Fruit fly (Drosophila melanogaster): ENCODE measurements around the gene Tsp66E.
A peak's percentile ranks its signal among the peaks of the same experiment; 100 is the strongest.

Tsp66E gene

dm6 chr3L:8865185-8865584 lies 47.1 kb upstream of the Tsp66E start (continued):
- TF ChIP-seq CG6654 (GFP tag; optimal IDR thresholded peaks at IDR 0.05) (no peak), CG3065 (GFP tag; optimal IDR thresholded peaks at IDR 0.05) (no peak), CG6765 (GFP tag; optimal IDR thresholded peaks at IDR 0.05) (no peak), CG5180 (GFP tag; optimal IDR thresholded peaks at IDR 0.05) (no peak), Dref (GFP tag; IDR thresholded peaks at IDR 0.05) (no peak), CG3407 (GFP tag; optimal IDR thresholded peaks at IDR 0.05) (no peak), chif (GFP tag; optimal IDR thresholded peaks at IDR 0.05) (no peak), tna (GFP tag; IDR thresholded peaks at IDR 0.05; ENCODE audit: partially characterized antibody) (no peak), CG8290 (GFP tag; optimal IDR thresholded peaks at IDR 0.05) (no peak), CG8290 (tag; optimal IDR thresholded peaks at IDR 0.05) (peak in 1 of 2 experiments; percentile 51), crc (GFP tag; optimal IDR thresholded peaks at IDR 0.05) (no peak), CG17361 (GFP tag; IDR thresholded peaks at IDR 0.05) (no peak), Hr78 (GFP tag; optimal IDR thresholded peaks at IDR 0.05) (peak in 1 of 2 experiments; percentile 19), CG17328 (GFP tag; IDR thresholded peaks at IDR 0.05) (no peak), Hand (GFP tag; optimal IDR thresholded peaks at IDR 0.05) (no peak), Nf-YB (GFP tag; optimal IDR thresholded peaks at IDR 0.05) (no peak), tap (tag; optimal IDR thresholded peaks at IDR 0.05) (no peak), HLH4C (GFP tag; IDR thresholded peaks at IDR 0.05; ENCODE audit: partially characterized antibody) (no peak), lmd (GFP tag; IDR thresholded peaks at IDR 0.05) (peak; percentile 41), bsh (GFP tag; optimal IDR thresholded peaks at IDR 0.05) (peak in 1 of 2 experiments; percentile 26), C15 (GFP tag; IDR thresholded peaks at IDR 0.05) (no peak), CG16863 (GFP tag; optimal IDR thresholded peaks at IDR 0.05) (no peak), sna (GFP tag; IDR thresholded peaks at IDR 0.05; ENCODE audit: partially characterized antibody) (no peak), Spps (tag; optimal IDR thresholded peaks at IDR 0.05) (no peak), otp (GFP tag; IDR thresholded peaks at IDR 0.05) (0 out of 3 replicates have a peak, but pooled peaks have one; percentile 17), CG34224 (GFP tag; IDR thresholded peaks at IDR 0.05; ENCODE audit: partially characterized antibody) (no peak), Dll (GFP tag; IDR thresholded peaks at IDR 0.05; ENCODE audit: partially characterized antibody) (no peak), chinmo (GFP tag; IDR thresholded peaks at IDR 0.05; ENCODE audit: partially characterized antibody) (0 out of 4 replicates have a peak, but pooled peaks have one; percentile 63), nom (GFP tag; optimal IDR thresholded peaks at IDR 0.05) (no peak), sr (GFP tag; IDR thresholded peaks at IDR 0.05) (peak; percentile 78), D19A (tag; optimal IDR thresholded peaks at IDR 0.05) (no peak), CG9609 (GFP tag; optimal IDR thresholded peaks at IDR 0.05) (no peak), H15 (GFP tag; IDR thresholded peaks at IDR 0.05) (0 out of 3 replicates have a peak, but pooled peaks have one; percentile 19), stwl (tag; optimal IDR thresholded peaks at IDR 0.05) (no peak), Fer2 (tag; optimal IDR thresholded peaks at IDR 0.05) (no peak), Bteb2 (GFP tag; optimal IDR thresholded peaks at IDR 0.05) (no peak), Blimp-1 (GFP tag; optimal IDR thresholded peaks at IDR 0.05) (no peak), CG12744 (GFP tag; optimal IDR thresholded peaks at IDR 0.05) (no peak), tgo (GFP tag; IDR thresholded peaks at IDR 0.05) (peak; percentile 52; the same call in 2 of the 3 replicates), Hmx (GFP tag; optimal IDR thresholded peaks at IDR 0.05) (no peak), CG2875 (GFP tag; optimal IDR thresholded peaks at IDR 0.05) (no peak), unpg (GFP tag; optimal IDR thresholded peaks at IDR 0.05) (peak; percentile 25), esg (GFP tag; conservative IDR thresholded peaks at IDR 0.05) (no peak), tin (GFP tag; optimal IDR thresholded peaks at IDR 0.05) (no peak), CG13424 (tag; optimal IDR thresholded peaks at IDR 0.05) (peak; percentile 1), dimm (GFP tag; IDR thresholded peaks at IDR 0.05) (no peak), run (tag; optimal IDR thresholded peaks at IDR 0.05) (no peak), pum (GFP tag; optimal IDR thresholded peaks at IDR 0.05) (no peak), oc (tag; optimal IDR thresholded peaks at IDR 0.05) (no peak), sd (tag; optimal IDR thresholded peaks at IDR 0.05) (peak; percentile 89)
